Fruit fly (Drosophila melanogaster) whole organism, embryonic: ENCODE data around the gene RpS28a.

Source experiments
- Atf3 ChIP-seq: fragments of 200-800 bp; sonication (Bioruptor generic); optimal IDR thresholded peaks from 3 replicates; lab custom pipeline; 2016; ENCODE audit warnings: missing biosample characterization, missing genetic modification characterization
- CG10147 ChIP-seq: fragments of 200-800 bp; sonication (Bioruptor generic); optimal IDR thresholded peaks from 2 replicates; lab custom pipeline; 2019; ENCODE audit warnings: missing biosample characterization, mild to moderate bottlenecking, missing genetic modification characterization, moderate library complexity
- CG10543 ChIP-seq: fragments of 200-800 bp; sonication (Bioruptor generic); optimal IDR thresholded peaks from 3 replicates; lab custom pipeline; 2017; ENCODE audit warnings: missing biosample characterization, mild to moderate bottlenecking, missing genetic modification characterization, moderate library complexity
- CG11696 ChIP-seq: fragments of 200-800 bp; sonication (Bioruptor generic); IDR thresholded peaks from 2 replicates; pipeline ENCODE4 v1.3.6; 2022; ENCODE audit warnings: missing biosample characterization, missing genetic modification characterization
- CG1233 ChIP-seq: fragments of 200-800 bp; sonication (Bioruptor generic); optimal IDR thresholded peaks from 4 replicates; lab custom pipeline; 2018; ENCODE audit warnings: missing biosample characterization, mild to moderate bottlenecking, missing genetic modification characterization
- CG14014 ChIP-seq: fragments of 200-800 bp; sonication (Bioruptor generic); IDR thresholded peaks from 2 replicates; pipeline ENCODE4 v1.3.6; 2022; ENCODE audit warnings: missing biosample characterization, missing genetic modification characterization
- CG14710 ChIP-seq: fragments of 200-800 bp; sonication (Bioruptor generic); optimal IDR thresholded peaks from 3 replicates; lab custom pipeline; 2019; ENCODE audit warnings: missing biosample characterization, mild to moderate bottlenecking, missing genetic modification characterization, moderate library complexity
- CG15479 ChIP-seq: fragments of 200-800 bp; sonication (Bioruptor generic); optimal IDR thresholded peaks from 3 replicates; lab custom pipeline; 2019; ENCODE audit warnings: missing biosample characterization, mild to moderate bottlenecking, missing genetic modification characterization, moderate library complexity
- CG16815 ChIP-seq: fragments of 200-800 bp; sonication (Bioruptor generic); optimal IDR thresholded peaks from 3 replicates; lab custom pipeline; 2017; ENCODE audit warnings: missing biosample characterization, mild to moderate bottlenecking, missing genetic modification characterization
- CG17328 ChIP-seq: fragments of 200-800 bp; sonication (Bioruptor generic); IDR thresholded peaks from 2 replicates; pipeline ENCODE4 v1.3.6; 2022; ENCODE audit warnings: missing biosample characterization, missing genetic modification characterization
- CG3281 ChIP-seq: fragments of 200-800 bp; sonication (Bioruptor generic); optimal IDR thresholded peaks from 3 replicates; lab custom pipeline; 2017; ENCODE audit warnings: missing biosample characterization, mild to moderate bottlenecking, missing genetic modification characterization
- CG4730 ChIP-seq: fragments of 200-800 bp; sonication (Bioruptor generic); IDR thresholded peaks from 2 replicates; pipeline ENCODE4 v1.3.6; 2022; ENCODE audit warnings: missing biosample characterization, missing genetic modification characterization
- CG6689 ChIP-seq: fragments of 200-800 bp; sonication (Bioruptor generic); IDR thresholded peaks from 2 replicates; pipeline ENCODE4 v1.3.6; 2022; ENCODE audit warnings: missing biosample characterization, missing genetic modification characterization
- CG7745 ChIP-seq: fragments of 200-800 bp; sonication (Bioruptor generic); optimal IDR thresholded peaks from 2 replicates; lab custom pipeline; 2018; ENCODE audit warnings: missing biosample characterization, mild to moderate bottlenecking, missing genetic modification characterization, moderate library complexity
- CG8388 ChIP-seq: fragments of 200-800 bp; sonication (Bioruptor generic); optimal IDR thresholded peaks from 2 replicates; lab custom pipeline; 2019; ENCODE audit warnings: missing biosample characterization, mild to moderate bottlenecking, missing genetic modification characterization, moderate library complexity
- CG9797 ChIP-seq: fragments of 200-800 bp; sonication (Bioruptor generic); optimal IDR thresholded peaks from 3 replicates; lab custom pipeline; 2018; ENCODE audit warnings: missing biosample characterization, mild to moderate bottlenecking, missing genetic modification characterization
- CG9876 ChIP-seq: fragments of 200-800 bp; sonication (Bioruptor generic); optimal IDR thresholded peaks from 2 replicates; lab custom pipeline; 2016; ENCODE audit warnings: missing biosample characterization, missing genetic modification characterization
- CG9932 ChIP-seq: fragments of 200-800 bp; sonication (Bioruptor generic); IDR thresholded peaks from 2 replicates; pipeline ENCODE4 v1.3.6; 2022; ENCODE audit warnings: missing biosample characterization, missing genetic modification characterization
- Dll ChIP-seq: fragments of 200-800 bp; sonication (Bioruptor generic); IDR thresholded peaks from 4 replicates; pipeline ENCODE4 v1.3.6; 2022; ENCODE audit warnings: missing biosample characterization, missing genetic modification characterization; ENCODE audit not compliant: partially characterized antibody
- Hsf ChIP-seq: fragments of 200-800 bp; sonication (Bioruptor generic); optimal IDR thresholded peaks from 3 replicates; lab custom pipeline; 2016; ENCODE audit warnings: missing biosample characterization, missing genetic modification characterization
- NK7.1 ChIP-seq: fragments of 200-800 bp; sonication (Bioruptor generic); optimal IDR thresholded peaks from 3 replicates; lab custom pipeline; 2016; ENCODE audit warnings: missing biosample characterization, missing genetic modification characterization
- Neu2 ChIP-seq: fragments of 200-800 bp; sonication (Bioruptor generic); optimal IDR thresholded peaks from 3 replicates; lab custom pipeline; 2016; ENCODE audit warnings: missing biosample characterization, missing genetic modification characterization, borderline replicate concordance
- Ptx1 ChIP-seq: fragments of 200-800 bp; sonication (Bioruptor generic); IDR thresholded peaks from 2 replicates; pipeline ENCODE4 v1.3.6; 2022; ENCODE audit warnings: missing biosample characterization, missing genetic modification characterization
- Vsx1 ChIP-seq: fragments of 200-800 bp; sonication (Bioruptor generic); optimal IDR thresholded peaks from 2 replicates; lab custom pipeline; 2017; ENCODE audit warnings: missing biosample characterization, mild to moderate bottlenecking, missing genetic modification characterization, missing genetic modification reagents
- Xrp1 ChIP-seq: fragments of 200-800 bp; sonication (Bioruptor generic); IDR thresholded peaks from 2 replicates; pipeline ENCODE4 v1.3.6; 2022; ENCODE audit warnings: missing biosample characterization, missing genetic modification characterization
- ab ChIP-seq: fragments of 200-800 bp; sonication (Bioruptor generic); optimal IDR thresholded peaks from 2 replicates; lab custom pipeline; 2016; ENCODE audit warnings: missing biosample characterization, missing genetic modification characterization
- ase ChIP-seq: fragments of 200-800 bp; sonication (Bioruptor generic); IDR thresholded peaks from 3 replicates; pipeline ENCODE4 v1.3.6; 2022; ENCODE audit warnings: missing biosample characterization, missing genetic modification characterization
- az2 ChIP-seq: fragments of 200-800 bp; sonication (Bioruptor generic); optimal IDR thresholded peaks from 3 replicates; lab custom pipeline; 2016; ENCODE audit warnings: missing biosample characterization, missing genetic modification characterization
- btn ChIP-seq: fragments of 200-800 bp; sonication (Bioruptor generic); optimal IDR thresholded peaks from 2 replicates; lab custom pipeline; 2016; ENCODE audit warnings: missing biosample characterization, missing genetic modification characterization
- caup ChIP-seq: fragments of 200-800 bp; sonication (Bioruptor generic); optimal IDR thresholded peaks from 3 replicates; lab custom pipeline; 2017; ENCODE audit warnings: missing biosample characterization, mild to moderate bottlenecking, missing genetic modification characterization, moderate library complexity; ENCODE audit not compliant: severe bottlenecking
- corto ChIP-seq: fragments of 200-800 bp; sonication (Bioruptor generic); optimal IDR thresholded peaks from 2 replicates; lab custom pipeline; 2016; ENCODE audit warnings: missing biosample characterization, mild to moderate bottlenecking, missing genetic modification characterization, moderate library complexity
- crp ChIP-seq, 2 experiments: fragments of 200-800 bp; sonication (Bioruptor generic); optimal IDR thresholded peaks; 2 replicates in 1 of 2; 3 replicates in 1 of 2; lab custom pipeline; 2017; ENCODE audit warnings: missing biosample characterization in 2 of 2, missing genetic modification characterization in 2 of 2, mild to moderate bottlenecking in 1 of 2, moderate library complexity in 1 of 2
- emc ChIP-seq: fragments of 200-800 bp; sonication (Bioruptor generic); optimal IDR thresholded peaks from 2 replicates; lab custom pipeline; 2016; ENCODE audit warnings: missing biosample characterization, missing genetic modification characterization
- gcm2 ChIP-seq: fragments of 200-800 bp; sonication (Bioruptor generic); optimal IDR thresholded peaks from 2 replicates; lab custom pipeline; 2016; ENCODE audit warnings: missing biosample characterization, missing genetic modification characterization
- gro ChIP-seq: fragments of 200-800 bp; sonication (Bioruptor generic); optimal IDR thresholded peaks from 2 replicates; lab custom pipeline; 2016; ENCODE audit warnings: missing biosample characterization, missing genetic modification characterization
- jigr1 ChIP-seq: fragments of 200-800 bp; sonication (Bioruptor generic); IDR thresholded peaks from 3 replicates; pipeline ENCODE4 v1.3.6; 2022; ENCODE audit warnings: missing biosample characterization, missing genetic modification characterization
- p53 ChIP-seq: fragments of 200-800 bp; sonication (Bioruptor generic); optimal IDR thresholded peaks from 2 replicates; lab custom pipeline; 2016; ENCODE audit warnings: missing biosample characterization, missing genetic modification characterization
- phol ChIP-seq: fragments of 200-800 bp; sonication (Bioruptor generic); optimal IDR thresholded peaks from 3 replicates; lab custom pipeline; 2018; ENCODE audit warnings: missing biosample characterization, mild to moderate bottlenecking, missing genetic modification characterization, moderate library complexity
- pzg ChIP-seq: fragments of 200-800 bp; sonication (Bioruptor generic); optimal IDR thresholded peaks from 3 replicates; lab custom pipeline; 2018; ENCODE audit warnings: missing biosample characterization, mild to moderate bottlenecking, missing genetic modification characterization, moderate library complexity
- schlank ChIP-seq: fragments of 200-800 bp; sonication (Bioruptor generic); optimal IDR thresholded peaks from 2 replicates; lab custom pipeline; 2018; ENCODE audit warnings: missing biosample characterization, mild to moderate bottlenecking, missing genetic modification characterization
- sens-2 ChIP-seq: fragments of 200-800 bp; sonication (Bioruptor generic); IDR thresholded peaks from 2 replicates; pipeline ENCODE4 v1.3.6; 2022; ENCODE audit warnings: missing biosample characterization, missing genetic modification characterization
- seq ChIP-seq: fragments of 200-800 bp; sonication (Bioruptor generic); IDR thresholded peaks from 2 replicates; pipeline ENCODE4 v1.3.6; 2022; ENCODE audit warnings: missing biosample characterization, missing genetic modification characterization
- slou ChIP-seq: fragments of 200-800 bp; sonication (Bioruptor generic); optimal IDR thresholded peaks from 3 replicates; lab custom pipeline; 2016; ENCODE audit warnings: missing biosample characterization, missing genetic modification characterization
- stc ChIP-seq: fragments of 200-800 bp; sonication (Bioruptor generic); IDR thresholded peaks from 2 replicates; pipeline ENCODE4 v1.3.6; 2022; ENCODE audit warnings: missing biosample characterization, missing genetic modification characterization
- tll ChIP-seq, 2 experiments: fragments of 200-800 bp in 1 of 2; fragments of >200 bp in 1 of 2; sonication (Bioruptor generic) in 1 of 2; optimal IDR thresholded peaks; 2 replicates each; lab custom pipeline; 2017 to 2019; ENCODE audit warnings: missing biosample characterization in 2 of 2, missing genetic modification characterization in 2 of 2, mild to moderate bottlenecking in 1 of 2, moderate library complexity in 1 of 2
- ttk ChIP-seq: fragments of 200-800 bp; sonication (Bioruptor generic); IDR thresholded peaks from 2 replicates; pipeline ENCODE4 v2.1.2; 2022; ENCODE audit warnings: missing biosample characterization, missing genetic modification characterization
- unpg ChIP-seq: fragments of 200-800 bp; sonication (Bioruptor generic); optimal IDR thresholded peaks from 3 replicates; lab custom pipeline; 2018; ENCODE audit warnings: missing biosample characterization, mild to moderate bottlenecking, missing genetic modification characterization, moderate library complexity
- wdn ChIP-seq: fragments of 200-800 bp; sonication (Bioruptor generic); IDR thresholded peaks from 2 replicates; pipeline ENCODE4 v1.3.6; 2022; ENCODE audit warnings: missing biosample characterization, missing genetic modification characterization
- wor ChIP-seq: fragments of 200-800 bp; sonication (Bioruptor generic); IDR thresholded peaks from 2 replicates; pipeline ENCODE4 v1.3.6; 2022; ENCODE audit warnings: missing biosample characterization, missing genetic modification characterization
- yki ChIP-seq: fragments of >200 bp; optimal IDR thresholded peaks from 3 replicates; lab custom pipeline; 2018
- zfh2 ChIP-seq: fragments of 200-800 bp; sonication (Bioruptor generic); optimal IDR thresholded peaks from 2 replicates; lab custom pipeline; 2016; ENCODE audit warnings: missing biosample characterization, missing genetic modification characterization

RpS28a gene

dm6 chr3R:30052455-30053046, 30.1 kb upstream of the RpS28a start, which contains the start of gene Jasper (continued):
- TF ChIP-seq CG9797 (GFP tag; lab: Kevin White, UChicago), result peak; percentile 95
- no peak for TF ChIP-seq emc (GFP tag; lab: Kevin White, UChicago)
- TF ChIP-seq CG7745, result no peak
- peak; percentile 58 for TF ChIP-seq Dll (GFP tag; lab: Robert Waterston, UW)
- TF ChIP-seq phol, result peak; percentile 67
- peak; percentile 99 for TF ChIP-seq pzg (GFP tag; lab: Kevin White, UChicago)
- no peak for TF ChIP-seq sens-2
- no peak for TF ChIP-seq stc
- no peak for TF ChIP-seq Vsx1 (GFP tag; lab: Kevin White, UChicago)
- TF ChIP-seq gcm2 (GFP tag; lab: Kevin White, UChicago), result no peak
- no peak for TF ChIP-seq CG4730
- TF ChIP-seq CG11696 (GFP tag; lab: Robert Waterston, UW), result no peak
- TF ChIP-seq crp (GFP tag; optimal IDR thresholded peaks at IDR 0.05; lab: Kevin White, UChicago), result no peak
- no peak for TF ChIP-seq wdn
- no peak for TF ChIP-seq Xrp1
- no peak for TF ChIP-seq CG1233 (GFP tag; lab: Kevin White, UChicago)
- TF ChIP-seq unpg, result no peak
- TF ChIP-seq az2, result no peak
- no peak for TF ChIP-seq CG17328
- TF ChIP-seq gro (GFP tag; lab: Kevin White, UChicago), result peak; percentile 39
- no peak for TF ChIP-seq ttk
- TF ChIP-seq Ptx1 (GFP tag; lab: Robert Waterston, UW), result no peak
- peak; percentile 68 for TF ChIP-seq CG14710 (tag; lab: Kevin White, UChicago)
- TF ChIP-seq wor (GFP tag; lab: Robert Waterston, UW), result no peak
- TF ChIP-seq CG6689, result no peak
- no peak for TF ChIP-seq CG10147 (GFP tag; lab: Kevin White, UChicago)
- TF ChIP-seq seq (GFP tag; lab: Robert Waterston, UW), result no peak
- TF ChIP-seq CG16815, result no peak
- no peak for TF ChIP-seq CG14014 (GFP tag; lab: Robert Waterston, UW)
- peak; percentile 31 for TF ChIP-seq Hsf (GFP tag; lab: Kevin White, UChicago)
- TF ChIP-seq schlank, result no peak
- TF ChIP-seq yki, result no peak
- peak; percentile 27 for TF ChIP-seq p53 (GFP tag; lab: Kevin White, UChicago)
- TF ChIP-seq jigr1 (GFP tag; lab: Robert Waterston, UW), result no peak
- TF ChIP-seq CG8388 (GFP tag; lab: Kevin White, UChicago), result no peak
- no peak for TF ChIP-seq corto (GFP tag; lab: Kevin White, UChicago)
- no peak for TF ChIP-seq CG9876
- TF ChIP-seq Atf3 (GFP tag; lab: Kevin White, UChicago), result no peak
- no peak for TF ChIP-seq ase (GFP tag; lab: Robert Waterston, UW)
- no peak for TF ChIP-seq slou
- TF ChIP-seq caup (GFP tag; lab: Kevin White, UChicago), result no peak
- TF ChIP-seq CG3281, result no peak
- TF ChIP-seq Neu2, result no peak
- no peak for TF ChIP-seq btn (GFP tag; lab: Kevin White, UChicago)
- no peak for TF ChIP-seq ab (GFP tag; lab: Kevin White, UChicago)
- no peak for TF ChIP-seq CG15479 (GFP tag; lab: Kevin White, UChicago)
- TF ChIP-seq CG10543 (GFP tag; lab: Kevin White, UChicago), result no peak
- TF ChIP-seq tll (GFP tag; optimal IDR thresholded peaks at IDR 0.05; lab: Kevin White, UChicago), result no peak
- TF ChIP-seq NK7.1 (GFP tag; lab: Kevin White, UChicago), result peak; percentile 24
- TF ChIP-seq CG9932 (GFP tag; lab: Robert Waterston, UW), result peak; percentile 45; the same call in 1 of the 2 replicates
- peak; percentile 14 for TF ChIP-seq zfh2 (GFP tag; lab: Kevin White, UChicago)
